Worm (Caenorhabditis elegans) whole organism, early embryonic: Measurements from ENCODE around the gene slfl-4.

Experiments used
- B0310.2 ChIP-seq: sonication (generic microtip); optimal IDR thresholded peaks from 2 replicates; lab custom pipeline; 2016; ENCODE audit warnings: mild to moderate bottlenecking, missing genetic modification characterization, missing compliant biosample characterization
- F13C5.2 ChIP-seq: sonication (generic microtip); optimal IDR thresholded peaks from 2 replicates; lab custom pipeline; 2017; ENCODE audit warnings: mild to moderate bottlenecking, missing genetic modification characterization, inconsistent platforms, missing compliant biosample characterization
- ama-1 ChIP-seq: fragments of 150-350 bp; optimal IDR thresholded peaks from 2 replicates; lab custom pipeline; 2014
- ceh-13 ChIP-seq: fragments of 200-800 bp; sonication (Bioruptor generic); optimal IDR thresholded peaks from 2 replicates; lab custom pipeline; 2018; ENCODE audit warnings: mild to moderate bottlenecking, missing genetic modification characterization, missing compliant biosample characterization
- ceh-36 ChIP-seq: sonication (generic microtip); optimal IDR thresholded peaks from 2 replicates; lab custom pipeline; 2016; ENCODE audit warnings: missing genetic modification characterization, inconsistent platforms, missing compliant biosample characterization
- ets-7 ChIP-seq: sonication (generic microtip); optimal IDR thresholded peaks from 2 replicates; lab custom pipeline; 2016; ENCODE audit warnings: missing genotype, missing genetic modification characterization, missing compliant biosample characterization
- flt-1 ChIP-seq: fragments of 200-800 bp; sonication (Bioruptor generic); IDR thresholded peaks from 2 replicates; pipeline ENCODE4 v1.3.6; 2022; ENCODE audit warnings: missing genetic modification characterization, missing compliant biosample characterization
- hmbx-1 ChIP-seq: sonication (generic microtip); optimal IDR thresholded peaks from 2 replicates; lab custom pipeline; 2016; ENCODE audit warnings: mild to moderate bottlenecking, missing genetic modification characterization, missing compliant biosample characterization
- hmg-4 ChIP-seq: fragments of 200-800 bp; sonication (Bioruptor generic); optimal IDR thresholded peaks from 2 replicates; lab custom pipeline; 2018; ENCODE audit warnings: mild to moderate bottlenecking, missing genetic modification characterization, missing compliant biosample characterization
- hnd-1 ChIP-seq: sonication (generic microtip); optimal IDR thresholded peaks from 2 replicates; lab custom pipeline; 2016; ENCODE audit warnings: missing genetic modification characterization, missing compliant biosample characterization
- pes-1 ChIP-seq: fragments of 200-800 bp; sonication (Bioruptor generic); IDR thresholded peaks from 2 replicates; pipeline ENCODE4 v1.3.6; 2022; ENCODE audit warnings: missing genetic modification reagents, missing genetic modification characterization, missing compliant biosample characterization
- scrt-1 ChIP-seq: fragments of 200-800 bp; sonication (Bioruptor generic); IDR thresholded peaks from 2 replicates; pipeline ENCODE4 v1.3.6; 2022; ENCODE audit warnings: missing genetic modification characterization, missing compliant biosample characterization
- tbx-37 ChIP-seq: fragments of 200-800 bp; sonication (Bioruptor generic); conservative IDR thresholded peaks from 2 replicates; pipeline ENCODE4 v1.3.6; 2022; ENCODE audit warnings: missing genetic modification reagents, missing genetic modification characterization, missing compliant biosample characterization
- tra-4 ChIP-seq: sonication (generic microtip); optimal IDR thresholded peaks from 2 replicates; lab custom pipeline; 2017; ENCODE audit warnings: missing genetic modification characterization, missing compliant biosample characterization

DNA sequence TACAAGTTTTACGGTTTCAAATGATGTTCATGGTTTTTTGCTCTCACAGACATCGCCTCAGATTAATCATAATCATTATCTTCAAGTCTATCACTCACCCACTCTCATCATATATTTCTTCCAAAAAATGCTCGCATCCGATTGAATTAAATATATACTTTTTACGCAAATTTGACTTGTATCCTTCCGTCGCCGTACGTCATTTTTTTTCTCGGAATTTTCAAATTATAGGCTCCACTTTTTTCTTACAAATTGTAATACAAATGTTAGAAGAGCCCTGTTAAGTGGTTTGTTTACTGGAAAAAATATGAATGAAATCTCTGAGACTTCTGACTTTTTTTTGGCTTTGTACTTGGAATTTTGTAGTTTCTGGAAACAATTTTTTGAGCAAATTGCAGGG lies 12.9 kb downstream of the slfl-4 start:
- TF ChIP-seq ets-7 (tag; lab: Kevin White, UChicago) (no peak), ama-1 (lab: Kevin White, UChicago) (no peak), scrt-1 (GFP tag; lab: Robert Waterston, UW) (no peak), hmbx-1 (tag; lab: Kevin White, UChicago) (no peak), hmg-4 (GFP tag; lab: Kevin White, UChicago) (no peak), ceh-36 (tag; lab: Kevin White, UChicago) (no peak), flt-1 (GFP tag; lab: Robert Waterston, UW) (no peak), hnd-1 (tag; lab: Kevin White, UChicago) (no peak), tbx-37 (GFP tag; lab: Robert Waterston, UW) (no peak), ceh-13 (GFP tag; lab: Kevin White, UChicago) (no peak), pes-1 (GFP tag; lab: Robert Waterston, UW) (no peak), tra-4 (tag; lab: Kevin White, UChicago) (no peak), B0310.2 (no peak), F13C5.2 (tag; lab: Kevin White, UChicago) (no peak)
